Worm (Caenorhabditis elegans) whole organism, L4 larva: ENCODE measurements around the gene dnj-22.

Source experiments
- D1046.2 ChIP-seq: fragments of 200-800 bp; sonication (Bioruptor generic); IDR thresholded peaks from 2 replicates; pipeline ENCODE4 v1.3.6; 2022; ENCODE audit warnings: missing genetic modification characterization, missing compliant biosample characterization
- F26F4.8 ChIP-seq: fragments of 200-800 bp; sonication (Bioruptor generic); conservative IDR thresholded peaks from 2 replicates; pipeline ENCODE4 v1.3.6; 2022; ENCODE audit warnings: missing genetic modification characterization, missing compliant biosample characterization
- F37D6.2 ChIP-seq: sonication (generic microtip); optimal IDR thresholded peaks from 2 replicates; lab custom pipeline; 2016; ENCODE audit warnings: mild to moderate bottlenecking, missing genetic modification characterization, missing compliant biosample characterization
- F49E8.2 ChIP-seq: sonication (generic microtip); optimal IDR thresholded peaks from 2 replicates; lab custom pipeline; 2016; ENCODE audit warnings: missing compliant biosample characterization, mild to moderate bottlenecking, missing genetic modification characterization, borderline replicate concordance
- R02D3.7 ChIP-seq: fragments of 150-350 bp; sonication (generic microtip); optimal IDR thresholded peaks from 3 replicates; lab custom pipeline; 2014; ENCODE audit warnings: missing biosample characterization, missing genetic modification characterization
- T26A8.4 ChIP-seq: fragments of 200-800 bp; sonication (Bioruptor generic); IDR thresholded peaks from 2 replicates; pipeline ENCODE4 v1.3.6; 2022; ENCODE audit warnings: missing genetic modification characterization, missing compliant biosample characterization
- Y5F2A.4 ChIP-seq: fragments of 200-800 bp; sonication (Bioruptor generic); optimal IDR thresholded peaks from 2 replicates; lab custom pipeline; 2018; ENCODE audit warnings: mild to moderate bottlenecking, missing genetic modification characterization, missing compliant biosample characterization
- Y75B8A.6 ChIP-seq: fragments of 200-800 bp; sonication (Bioruptor generic); IDR thresholded peaks from 2 replicates; pipeline ENCODE4 v1.3.6; 2022; ENCODE audit warnings: missing genetic modification reagents, missing genetic modification characterization, missing compliant biosample characterization
- ceh-28 ChIP-seq: fragments of 150-350 bp; optimal IDR thresholded peaks from 2 replicates; lab custom pipeline; 2014; ENCODE audit warnings: missing biosample characterization, missing genetic modification reagents, missing genetic modification characterization
- ceh-32 ChIP-seq: sonication (generic microtip); optimal IDR thresholded peaks from 2 replicates; lab custom pipeline; 2016; ENCODE audit warnings: mild to moderate bottlenecking, missing genetic modification characterization, missing compliant biosample characterization; ENCODE audit not compliant: poor library complexity
- ceh-82 ChIP-seq: sonication (generic microtip); optimal IDR thresholded peaks from 2 replicates; lab custom pipeline; 2017; ENCODE audit warnings: missing biosample characterization, missing genetic modification characterization
- ces-1 ChIP-seq: fragments of 150-350 bp; sonication (generic microtip); optimal IDR thresholded peaks from 4 replicates; lab custom pipeline; 2014; ENCODE audit warnings: missing biosample characterization, missing genetic modification reagents, missing genetic modification characterization
- cey-2 ChIP-seq: sonication (generic microtip); optimal IDR thresholded peaks from 3 replicates; lab custom pipeline; 2017; ENCODE audit warnings: missing genetic modification characterization, mild to moderate bottlenecking, missing compliant biosample characterization, antibody characterized with exemption, borderline replicate concordance; ENCODE audit not compliant: insufficient read depth
- ctbp-1 ChIP-seq: fragments of 200-800 bp; sonication (Bioruptor generic); IDR thresholded peaks from 2 replicates; pipeline ENCODE4 v1.3.6; 2022; ENCODE audit warnings: missing genetic modification reagents, missing genetic modification characterization, missing compliant biosample characterization
- dmd-8 ChIP-seq: fragments of 200-800 bp; sonication (Bioruptor generic); IDR thresholded peaks from 2 replicates; pipeline ENCODE4 v1.3.6; 2022; ENCODE audit warnings: missing genetic modification characterization, missing compliant biosample characterization
- dve-1 ChIP-seq: sonication (generic microtip); optimal IDR thresholded peaks from 2 replicates; lab custom pipeline; 2017; ENCODE audit warnings: antibody characterized with exemption, mild to moderate bottlenecking, missing genetic modification characterization, missing compliant biosample characterization; ENCODE audit not compliant: insufficient read depth
- egl-27 ChIP-seq: sonication (generic microtip); optimal IDR thresholded peaks from 3 replicates; lab custom pipeline; 2017; ENCODE audit warnings: missing biosample characterization, missing genetic modification reagents, missing genetic modification characterization
- egl-43 ChIP-seq: fragments of 200-800 bp; sonication (Bioruptor generic); IDR thresholded peaks from 2 replicates; pipeline ENCODE4 v1.3.6; 2022; ENCODE audit warnings: missing genetic modification reagents, missing genetic modification characterization, missing compliant biosample characterization
- hif-1 ChIP-seq, 2 experiments: sonication (generic microtip); optimal IDR thresholded peaks; 2 replicates each; lab custom pipeline; 2016 to 2017; ENCODE audit warnings: missing compliant biosample characterization in 2 of 2, missing genetic modification characterization in 2 of 2, missing genetic modification reagents in 2 of 2, missing genotype in 2 of 2, mild to moderate bottlenecking in 1 of 2
- hlh-30 ChIP-seq: sonication (generic microtip); optimal IDR thresholded peaks from 2 replicates; lab custom pipeline; 2017; ENCODE audit warnings: antibody characterized with exemption, mild to moderate bottlenecking, missing genetic modification characterization, missing compliant biosample characterization; ENCODE audit not compliant: insufficient read depth
- lim-7 ChIP-seq: fragments of 200-800 bp; sonication (Bioruptor generic); IDR thresholded peaks from 2 replicates; pipeline ENCODE4 v1.3.6; 2022; ENCODE audit warnings: missing genetic modification characterization, missing compliant biosample characterization
- lin-15B ChIP-seq: fragments of 150-350 bp; sonication (generic microtip); optimal IDR thresholded peaks from 3 replicates; lab custom pipeline; 2014; ENCODE audit warnings: missing biosample characterization, missing genetic modification characterization
- lin-39 ChIP-seq: fragments of 150-350 bp; optimal IDR thresholded peaks from 2 replicates; lab custom pipeline; 2014; ENCODE audit warnings: missing biosample characterization, missing genetic modification reagents, missing genetic modification characterization
- mes-2 ChIP-seq: sonication (generic microtip); optimal IDR thresholded peaks from 2 replicates; lab custom pipeline; 2016; ENCODE audit warnings: missing genotype, mild to moderate bottlenecking, missing genetic modification characterization, missing compliant biosample characterization; ENCODE audit not compliant: poor library complexity, severe bottlenecking
- mxl-3 ChIP-seq: fragments of 200-800 bp; sonication (Bioruptor generic); optimal IDR thresholded peaks from 2 replicates; lab custom pipeline; 2018; ENCODE audit warnings: mild to moderate bottlenecking, missing genetic modification characterization, missing compliant biosample characterization
- nhr-10 ChIP-seq: fragments of 150-350 bp; optimal IDR thresholded peaks from 2 replicates; lab custom pipeline; 2014; ENCODE audit warnings: missing biosample characterization, missing genetic modification characterization
- nhr-11 ChIP-seq: fragments of 150-350 bp; optimal IDR thresholded peaks from 2 replicates; lab custom pipeline; 2014; ENCODE audit warnings: missing biosample characterization, missing genetic modification characterization
- nhr-28 ChIP-seq: fragments of 150-350 bp; optimal IDR thresholded peaks from 2 replicates; lab custom pipeline; 2014; ENCODE audit warnings: missing biosample characterization, missing genetic modification characterization
- nhr-41 ChIP-seq: fragments of 200-800 bp; sonication (Bioruptor generic); IDR thresholded peaks from 2 replicates; pipeline ENCODE4 v1.3.6; 2022; ENCODE audit warnings: missing genetic modification reagents, missing genetic modification characterization, missing compliant biosample characterization
- nhr-42 ChIP-seq: fragments of 200-800 bp; sonication (Bioruptor generic); IDR thresholded peaks from 2 replicates; pipeline ENCODE4 v1.3.6; 2022; ENCODE audit warnings: missing genetic modification characterization, missing compliant biosample characterization
- nhr-48 ChIP-seq: sonication (generic microtip); optimal IDR thresholded peaks from 2 replicates; lab custom pipeline; 2016; ENCODE audit warnings: mild to moderate bottlenecking, missing genetic modification characterization, missing compliant biosample characterization
- nhr-6 ChIP-seq: fragments of 150-350 bp; optimal IDR thresholded peaks from 2 replicates; lab custom pipeline; 2014; ENCODE audit warnings: missing biosample characterization, missing genetic modification characterization
- nhr-77 ChIP-seq: fragments of 150-350 bp; optimal IDR thresholded peaks from 2 replicates; lab custom pipeline; 2014; ENCODE audit warnings: missing biosample characterization, missing genetic modification characterization
- pha-4 ChIP-seq, 2 experiments: fragments of 150-350 bp in 1 of 2; fragments of 200-800 bp in 1 of 2; sonication (Bioruptor generic) in 1 of 2; IDR thresholded peaks in 1 of 2; optimal IDR thresholded peaks in 1 of 2; 2 replicates each; pipeline versions ENCODE4 v1.3.6 to Lab custom; 2014 to 2022; ENCODE audit warnings: missing genetic modification characterization in 2 of 2, missing genetic modification reagents in 2 of 2, missing biosample characterization in 1 of 2, missing compliant biosample characterization in 1 of 2
- php-3 ChIP-seq: fragments of 200-800 bp; sonication (Bioruptor generic); IDR thresholded peaks from 2 replicates; pipeline ENCODE4 v1.3.6; 2022; ENCODE audit warnings: missing genetic modification reagents, missing genetic modification characterization, missing compliant biosample characterization
- pqm-1 ChIP-seq: sonication (generic microtip); optimal IDR thresholded peaks from 2 replicates; lab custom pipeline; 2017; ENCODE audit warnings: missing biosample characterization, missing genetic modification characterization
- saeg-2 ChIP-seq: fragments of 200-800 bp; sonication (Bioruptor generic); IDR thresholded peaks from 2 replicates; pipeline ENCODE4 v1.3.6; 2022; ENCODE audit warnings: missing genetic modification reagents, missing genetic modification characterization, missing compliant biosample characterization
- sdz-12 ChIP-seq: fragments of 200-800 bp; sonication (Bioruptor generic); optimal IDR thresholded peaks from 2 replicates; lab custom pipeline; 2018; ENCODE audit warnings: mild to moderate bottlenecking, missing genetic modification characterization, missing compliant biosample characterization
- set-16 ChIP-seq: fragments of 200-800 bp; sonication (Bioruptor generic); IDR thresholded peaks from 2 replicates; pipeline ENCODE4 v1.3.6; 2022; ENCODE audit warnings: missing genetic modification reagents, missing genetic modification characterization, missing compliant biosample characterization
- skn-1 ChIP-seq: fragments of 150-350 bp; optimal IDR thresholded peaks from 2 replicates; lab custom pipeline; 2014; ENCODE audit warnings: missing biosample characterization, missing genetic modification characterization
- snpc-1.2 ChIP-seq: fragments of 200-800 bp; sonication (Bioruptor generic); IDR thresholded peaks from 2 replicates; pipeline ENCODE4 v1.3.6; 2022; ENCODE audit warnings: missing genetic modification reagents, missing genetic modification characterization, missing compliant biosample characterization
- unc-62 ChIP-seq, 3 experiments: fragments of 150-350 bp in 1 of 3; sonication (generic microtip); optimal IDR thresholded peaks in 2 of 3; peaks in 1 of 3; 1 replicate in 1 of 3; 2 replicates in 2 of 3; lab custom pipeline; 2014 to 2017; ENCODE audit warnings: missing biosample characterization in 3 of 3, missing genetic modification characterization in 3 of 3, missing genetic modification reagents in 3 of 3, missing genotype in 1 of 3

The dnj-22 gene

ce11 chrV:8462074-8462473, at the start of gene dnj-22, which contains the start of gene natc-1 (continued):
- TF ChIP-seq nhr-6 (tag; lab: Kevin White, UChicago) (peak; percentile 59), pha-4 (GFP tag; IDR thresholded peaks at IDR 0.05; lab: Robert Waterston, UW) (no peak), pha-4 (tag; optimal IDR thresholded peaks at IDR 0.05; lab: Kevin White, UChicago) (peak; percentile 24), lin-15B (peak; percentile 4), R02D3.7 (peak; percentile 73), php-3 (no peak), nhr-28 (tag; lab: Kevin White, UChicago) (peak; percentile 49), nhr-11 (tag; lab: Kevin White, UChicago) (peak; percentile 65), nhr-48 (tag; lab: Kevin White, UChicago) (no peak), F37D6.2 (no peak), F26F4.8 (GFP tag; lab: Robert Waterston, UW) (no peak), saeg-2 (GFP tag; lab: Robert Waterston, UW) (no peak), Y75B8A.6 (GFP tag; lab: Robert Waterston, UW) (no peak), ceh-32 (tag; lab: Kevin White, UChicago) (no peak), pqm-1 (tag; lab: Kevin White, UChicago) (no peak), hlh-30 (tag; lab: Kevin White, UChicago) (peak; percentile 57), hif-1 (tag; optimal IDR thresholded peaks at IDR 0.05; lab: Kevin White, UChicago) (peak in 1 of 2 experiments; percentile 19), skn-1 (tag; lab: Kevin White, UChicago) (no peak), cey-2 (tag; lab: Kevin White, UChicago) (no peak), nhr-77 (tag; lab: Kevin White, UChicago) (peak; percentile 81), lin-39 (tag; lab: Kevin White, UChicago) (no peak), nhr-42 (GFP tag; lab: Robert Waterston, UW) (no peak), sdz-12 (GFP tag; lab: Kevin White, UChicago) (no peak), set-16 (no peak), Y5F2A.4 (no peak), mes-2 (tag; lab: Kevin White, UChicago) (peak; percentile 90), dmd-8 (GFP tag; lab: Robert Waterston, UW) (no peak), unc-62 (GFP tag; optimal IDR thresholded peaks at IDR 0.05 in 1 of 2; lab: Kevin White, UChicago) (no peak), unc-62 (tag; optimal IDR thresholded peaks at IDR 0.05; lab: Kevin White, UChicago) (no peak), ces-1 (GFP tag; lab: Kevin White, UChicago) (peak; percentile 36), egl-43 (GFP tag; lab: Robert Waterston, UW) (no peak), nhr-10 (no peak), D1046.2 (no peak)

DNA sequence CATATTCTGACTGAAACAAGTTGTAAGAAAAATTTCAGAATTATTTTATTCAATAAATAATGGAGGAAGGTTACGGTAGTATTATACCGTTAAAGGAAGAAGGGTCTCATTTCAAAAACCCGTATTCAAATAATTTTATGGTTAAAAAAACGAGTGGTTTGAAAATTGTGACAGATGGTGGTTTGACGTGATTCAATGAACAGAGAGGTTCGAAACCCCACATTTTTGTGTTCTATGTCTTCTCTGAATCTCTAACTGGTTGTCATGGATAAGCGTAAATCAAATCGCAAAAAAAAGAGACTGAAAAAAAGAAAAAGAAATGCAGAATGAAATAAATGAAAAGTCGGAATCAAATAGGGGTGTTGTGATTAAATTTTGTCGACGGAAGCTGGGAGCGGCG, 45.4 kb upstream of the dnj-22 start, which contains the start of gene ZK994.6:
TSS of gene ZK994.6 (minus strand) at position 101 of the 400 bp plus-strand sequence.
- TF ChIP-seq F49E8.2 (tag; lab: Kevin White, UChicago) (no peak), cey-2 (tag; lab: Kevin White, UChicago) (no peak), snpc-1.2 (no peak), sdz-12 (GFP tag; lab: Kevin White, UChicago) (no peak), lim-7 (no peak), nhr-41 (GFP tag; lab: Robert Waterston, UW) (no peak), mxl-3 (no peak), nhr-42 (GFP tag; lab: Robert Waterston, UW) (no peak), egl-27 (tag; lab: Kevin White, UChicago) (no peak), ceh-82 (tag; lab: Kevin White, UChicago) (no peak), ceh-28 (tag; lab: Kevin White, UChicago) (no peak), T26A8.4 (GFP tag; lab: Robert Waterston, UW) (no peak), dve-1 (tag; lab: Kevin White, UChicago) (no peak), ctbp-1 (GFP tag; lab: Robert Waterston, UW) (no peak), nhr-6 (tag; lab: Kevin White, UChicago) (no peak)
